Worm (Caenorhabditis elegans): Measurements from ENCODE around the gene rps-14.

ce11 chrIII:7159246-7159645 lies 20.1 kb downstream of the rps-14 start:
- no peak for TF ChIP-seq hlh-15 (tag; optimal IDR thresholded peaks at IDR 0.05)
- no peak for TF ChIP-seq pax-1 (tag; optimal IDR thresholded peaks at IDR 0.05)
